Worm (Caenorhabditis elegans) whole organism, L2 larva: ENCODE data around the gene T01G1.2.

Experiments
- mdl-1 ChIP-seq, 2 experiments: fragments of 150-350 bp in 1 of 2; sonication (generic microtip) in 1 of 2; optimal IDR thresholded peaks; 2 replicates each; lab custom pipeline; 2017; ENCODE audit warnings: missing biosample characterization in 2 of 2, missing genetic modification characterization in 2 of 2
- snpc-4 ChIP-seq: fragments of 150-350 bp; optimal IDR thresholded peaks from 2 replicates; lab custom pipeline; 2014; ENCODE audit warnings: missing biosample characterization, missing genetic modification characterization
- ztf-11 ChIP-seq: sonication (generic microtip); optimal IDR thresholded peaks from 2 replicates; lab custom pipeline; 2017; ENCODE audit warnings: missing biosample characterization, missing genetic modification characterization

DNA sequence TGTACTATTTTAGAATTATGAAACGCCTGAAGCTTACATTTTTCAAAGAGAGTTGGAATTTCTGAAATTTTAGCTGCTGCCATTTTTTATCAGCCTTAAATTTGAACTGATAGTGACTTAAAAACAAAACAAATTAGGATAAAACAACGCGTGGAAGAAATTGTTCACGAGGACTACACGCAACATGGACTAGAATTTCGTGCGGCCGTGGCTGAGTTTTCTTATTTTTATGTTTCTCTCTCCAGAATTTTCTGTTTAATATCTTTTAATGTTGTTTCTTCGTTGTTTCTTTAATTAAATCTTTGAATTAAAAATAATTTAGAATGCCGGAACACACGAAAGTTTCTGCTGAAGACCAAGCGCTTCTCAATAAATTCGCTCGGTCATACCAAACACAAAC lies 39.3 kb upstream of the T01G1.2 start, which contains the start of the genes B0035.3, B0035.22 and pfd-4:
- TF ChIP-seq ztf-11 (tag; lab: Kevin White, UChicago), result no peak
- TF ChIP-seq mdl-1 (tag; optimal IDR thresholded peaks at IDR 0.05; lab: Kevin White, UChicago), result no peak
- no peak for TF ChIP-seq snpc-4 (tag; lab: Kevin White, UChicago)
